Fruit fly (Drosophila melanogaster): ENCODE data around the gene CG15387.

The CG15387 gene

DNA sequence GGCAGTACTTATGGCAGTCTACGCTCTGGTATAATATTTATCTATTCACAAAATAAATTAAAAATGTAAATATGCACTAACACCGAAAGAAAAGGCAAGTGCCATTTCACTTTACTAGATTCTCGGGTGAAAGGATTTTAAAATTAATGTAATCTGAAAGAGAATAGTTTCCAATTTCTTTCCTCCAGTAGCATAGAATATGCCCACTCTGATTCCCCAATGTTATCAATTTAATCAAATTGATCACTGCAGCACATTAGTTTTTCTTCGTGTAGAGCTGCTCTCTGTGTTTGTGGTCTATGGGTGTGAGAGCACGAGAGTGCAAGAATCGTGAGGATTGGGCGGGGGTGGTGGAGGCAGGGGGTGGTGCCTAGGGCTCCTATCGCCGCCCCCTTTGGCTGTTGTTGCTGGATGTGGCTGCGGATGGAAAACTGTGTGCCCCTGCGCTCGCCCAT is 25.0 kb downstream of the CG15387 start (continued):
- TF ChIP-seq Ada2b (GFP tag; IDR thresholded peaks at IDR 0.05) (peak; percentile 52), pros (GFP tag; optimal IDR thresholded peaks at IDR 0.05) (no peak), Xbp1 (GFP tag; optimal IDR thresholded peaks at IDR 0.05) (peak; percentile 79), tgo (GFP tag; IDR thresholded peaks at IDR 0.05) (peak; percentile 61; the same call in 2 of the 3 replicates), CG4404 (GFP tag; IDR thresholded peaks at IDR 0.05) (peak; percentile 59), Dp (GFP tag; optimal IDR thresholded peaks at IDR 0.05) (no peak), zen2 (GFP tag; IDR thresholded peaks at IDR 0.05; ENCODE audit: partially characterized antibody) (no peak), danr (GFP tag; IDR thresholded peaks at IDR 0.05) (peak; percentile 61; the same call in 1 of the 2 replicates), h (optimal IDR thresholded peaks at IDR 0.05) (no peak), CG11695 (GFP tag; IDR thresholded peaks at IDR 0.05) (peak; percentile 54; the same call in 1 of the 3 replicates), Bgb (GFP tag; IDR thresholded peaks at IDR 0.05; ENCODE audit: partially characterized antibody) (no peak), CG13123 (GFP tag; optimal IDR thresholded peaks at IDR 0.05) (peak; percentile 83), TFAM (GFP tag; optimal IDR thresholded peaks at IDR 0.05) (peak; percentile 67), mld (GFP tag; IDR thresholded peaks at IDR 0.05; ENCODE audit: partially characterized antibody) (no peak), onecut (GFP tag; IDR thresholded peaks at IDR 0.05) (peak; percentile 71), Abd-B (GFP tag; optimal IDR thresholded peaks at IDR 0.05) (peak; percentile 84), Med (GFP tag) (peak; percentile 91), CG16813 (GFP tag; IDR thresholded peaks at IDR 0.05; ENCODE audit: partially characterized antibody) (no peak), NK7.1 (GFP tag; optimal IDR thresholded peaks at IDR 0.05) (peak; percentile 28), nau (GFP tag; optimal IDR thresholded peaks at IDR 0.05) (peak; percentile 86), sc (optimal IDR thresholded peaks at IDR 0.05) (no peak), sc (GFP tag; optimal IDR thresholded peaks at IDR 0.05) (peak; percentile 96), CG14710 (tag; optimal IDR thresholded peaks at IDR 0.05) (peak; percentile 95), peb (GFP tag; IDR thresholded peaks at IDR 0.05) (peak; percentile 63), CG1832 (GFP tag; optimal IDR thresholded peaks at IDR 0.05) (no peak), jumu (GFP tag; optimal IDR thresholded peaks at IDR 0.05) (peak; percentile 60), Spps (tag; optimal IDR thresholded peaks at IDR 0.05) (peak; percentile 91), MBD-R2 (GFP tag; IDR thresholded peaks at IDR 0.05) (no peak; the same call in 1 of the 2 replicates), dpn (GFP tag; optimal IDR thresholded peaks at IDR 0.05) (peak; percentile 38 to 78), CG14014 (GFP tag; IDR thresholded peaks at IDR 0.05) (0 out of 2 replicates have a peak, but pooled peaks have one; percentile 29), CG12219 (GFP tag; optimal IDR thresholded peaks at IDR 0.05) (peak; percentile 77), Bteb2 (GFP tag; optimal IDR thresholded peaks at IDR 0.05) (peak; percentile 50), CG4360 (GFP tag; IDR thresholded peaks at IDR 0.05) (no peak), CG7839 (tag; optimal IDR thresholded peaks at IDR 0.05) (peak; percentile 80), emc (GFP tag; optimal IDR thresholded peaks at IDR 0.05) (peak; percentile 8), chm (GFP tag; IDR thresholded peaks at IDR 0.05) (peak; percentile 72), Oli (tag; optimal IDR thresholded peaks at IDR 0.05) (peak; percentile 88), z (GFP tag; IDR thresholded peaks at IDR 0.05) (peak; percentile 4; the same call in 1 of the 3 replicates), Mes4 (GFP tag; optimal IDR thresholded peaks at IDR 0.05) (peak; percentile 75), hkb (optimal IDR thresholded peaks at IDR 0.05) (no peak), hkb (GFP tag; IDR thresholded peaks at IDR 0.05) (peak; percentile 71), sd (tag; optimal IDR thresholded peaks at IDR 0.05) (no peak), ash1 (GFP tag; optimal IDR thresholded peaks at IDR 0.05) (no peak), sima (GFP tag; optimal IDR thresholded peaks at IDR 0.05) (no peak), kah (GFP tag; optimal IDR thresholded peaks at IDR 0.05) (peak; percentile 21), CG3281 (GFP tag; optimal IDR thresholded peaks at IDR 0.05) (peak; percentile 34), vvl (GFP tag; IDR thresholded peaks at IDR 0.05) (peak; percentile 87), eve (GFP tag; optimal IDR thresholded peaks at IDR 0.05) (peak in 1 of 2 experiments; percentile 92), nerfin-1 (tag; optimal IDR thresholded peaks at IDR 0.05) (peak; percentile 92), ttk (GFP tag; IDR thresholded peaks at IDR 0.05) (peak; percentile 45), btn (GFP tag; optimal IDR thresholded peaks at IDR 0.05) (peak; percentile 54), Awh (GFP tag; IDR thresholded peaks at IDR 0.05) (peak; percentile 66)

All from whole organism, embryonic.